Worm (Caenorhabditis elegans) whole organism, late embryonic: ENCODE measurements around the gene qua-1.

Source experiments
- C08G9.2 ChIP-seq: sonication (generic microtip); optimal IDR thresholded peaks from 2 replicates; lab custom pipeline; 2016; ENCODE audit warnings: mild to moderate bottlenecking, missing genetic modification characterization, moderate library complexity, missing compliant biosample characterization
- C38D4.7 ChIP-seq: fragments of 200-800 bp; sonication (Bioruptor generic); optimal IDR thresholded peaks from 2 replicates; lab custom pipeline; 2018; ENCODE audit warnings: mild to moderate bottlenecking, missing genetic modification characterization, moderate library complexity, missing compliant biosample characterization
- K02D7.2 ChIP-seq: sonication (generic microtip); optimal IDR thresholded peaks from 2 replicates; lab custom pipeline; 2017; ENCODE audit warnings: mild to moderate bottlenecking, missing genetic modification characterization, missing compliant biosample characterization
- K09A11.1 ChIP-seq: sonication (generic microtip); optimal IDR thresholded peaks from 2 replicates; lab custom pipeline; 2017; ENCODE audit warnings: antibody characterized with exemption, mild to moderate bottlenecking, missing genetic modification characterization, missing compliant biosample characterization; ENCODE audit not compliant: insufficient read depth
- Y22D7AL.16 ChIP-seq: sonication (generic microtip); optimal IDR thresholded peaks from 2 replicates; lab custom pipeline; 2016; ENCODE audit warnings: missing genetic modification characterization, missing compliant biosample characterization
- ahr-1 ChIP-seq: sonication (generic microtip); optimal IDR thresholded peaks from 2 replicates; lab custom pipeline; 2016; ENCODE audit warnings: missing genetic modification characterization, missing compliant biosample characterization
- ama-1 ChIP-seq: fragments of 150-350 bp; optimal IDR thresholded peaks from 2 replicates; lab custom pipeline; 2014
- ceh-14 ChIP-seq: sonication (generic microtip); optimal IDR thresholded peaks from 2 replicates; lab custom pipeline; 2016; ENCODE audit warnings: missing genotype, missing genetic modification characterization, missing compliant biosample characterization
- ceh-22 ChIP-seq: sonication (generic microtip); optimal IDR thresholded peaks from 2 replicates; lab custom pipeline; 2017; ENCODE audit warnings: missing biosample characterization, missing genetic modification characterization
- ceh-24 ChIP-seq: sonication (generic microtip); optimal IDR thresholded peaks from 2 replicates; lab custom pipeline; 2016; ENCODE audit warnings: mild to moderate bottlenecking, missing genetic modification characterization, missing compliant biosample characterization
- ceh-34 ChIP-seq: sonication (generic microtip); optimal IDR thresholded peaks from 2 replicates; lab custom pipeline; 2016; ENCODE audit warnings: mild to moderate bottlenecking, missing genetic modification characterization, missing compliant biosample characterization
- ceh-48 ChIP-seq: sonication (generic microtip); optimal IDR thresholded peaks from 2 replicates; lab custom pipeline; 2016; ENCODE audit warnings: missing genetic modification characterization, inconsistent platforms, missing compliant biosample characterization
- ceh-6 ChIP-seq: fragments of 200-800 bp; sonication (Bioruptor generic); optimal IDR thresholded peaks from 2 replicates; lab custom pipeline; 2018; ENCODE audit warnings: mild to moderate bottlenecking, missing genetic modification characterization, missing compliant biosample characterization
- ceh-9 ChIP-seq: sonication (generic microtip); optimal IDR thresholded peaks from 2 replicates; lab custom pipeline; 2016; ENCODE audit warnings: mild to moderate bottlenecking, missing genetic modification characterization, inconsistent platforms, missing compliant biosample characterization
- che-1 ChIP-seq: sonication (generic microtip); optimal IDR thresholded peaks from 2 replicates; lab custom pipeline; 2016; ENCODE audit warnings: mild to moderate bottlenecking, missing genetic modification characterization, missing compliant biosample characterization
- dve-1 ChIP-seq: sonication (generic microtip); optimal IDR thresholded peaks from 2 replicates; lab custom pipeline; 2017; ENCODE audit warnings: antibody characterized with exemption, mild to moderate bottlenecking, missing genetic modification characterization, missing compliant biosample characterization
- elt-2 ChIP-seq: sonication (generic microtip); optimal IDR thresholded peaks from 2 replicates; lab custom pipeline; 2016; ENCODE audit warnings: missing genetic modification reagents, missing genetic modification characterization, missing compliant biosample characterization
- ets-4 ChIP-seq: sonication (generic microtip); optimal IDR thresholded peaks from 2 replicates; lab custom pipeline; 2016; ENCODE audit warnings: missing genetic modification characterization, missing compliant biosample characterization
- eyg-1 ChIP-seq: sonication (generic microtip); optimal IDR thresholded peaks from 2 replicates; lab custom pipeline; 2016; ENCODE audit warnings: missing genotype, missing genetic modification characterization, missing compliant biosample characterization
- fax-1 ChIP-seq: sonication (generic microtip); optimal IDR thresholded peaks from 2 replicates; lab custom pipeline; 2016; ENCODE audit warnings: missing genotype, missing genetic modification characterization, missing compliant biosample characterization
- gmeb-2 ChIP-seq: sonication (generic microtip); optimal IDR thresholded peaks from 2 replicates; lab custom pipeline; 2016; ENCODE audit warnings: missing genetic modification characterization, inconsistent platforms, missing compliant biosample characterization
- hlh-30 ChIP-seq: sonication (generic microtip); optimal IDR thresholded peaks from 2 replicates; lab custom pipeline; 2017; ENCODE audit warnings: antibody characterized with exemption, missing genetic modification characterization, missing compliant biosample characterization; ENCODE audit not compliant: insufficient read depth
- hlh-6 ChIP-seq: sonication (generic microtip); optimal IDR thresholded peaks from 2 replicates; lab custom pipeline; 2016; ENCODE audit warnings: missing genotype, missing genetic modification characterization, missing compliant biosample characterization
- lim-6 ChIP-seq: sonication (generic microtip); optimal IDR thresholded peaks from 2 replicates; lab custom pipeline; 2016; ENCODE audit warnings: missing genetic modification characterization, missing compliant biosample characterization
- madf-2 ChIP-seq: sonication (generic microtip); optimal IDR thresholded peaks from 2 replicates; lab custom pipeline; 2017; ENCODE audit warnings: missing genetic modification characterization, missing compliant biosample characterization
- mec-3 ChIP-seq: sonication (generic microtip); optimal IDR thresholded peaks from 2 replicates; lab custom pipeline; 2016; ENCODE audit warnings: borderline replicate concordance, missing genetic modification characterization, missing compliant biosample characterization
- nhr-11 ChIP-seq: fragments of 150-350 bp; optimal IDR thresholded peaks from 2 replicates; lab custom pipeline; 2014; ENCODE audit warnings: missing biosample characterization, missing genetic modification characterization
- nhr-232 ChIP-seq: sonication (generic microtip); optimal IDR thresholded peaks from 2 replicates; lab custom pipeline; 2016; ENCODE audit warnings: missing genetic modification characterization, missing compliant biosample characterization
- odd-2 ChIP-seq: sonication (generic microtip); optimal IDR thresholded peaks from 2 replicates; lab custom pipeline; 2017; ENCODE audit warnings: antibody characterized with exemption, mild to moderate bottlenecking, missing genetic modification characterization, missing compliant biosample characterization
- pat-9 ChIP-seq: fragments of 200-800 bp; sonication (Bioruptor generic); optimal IDR thresholded peaks from 2 replicates; lab custom pipeline; 2018; ENCODE audit warnings: mild to moderate bottlenecking, missing genetic modification characterization, moderate library complexity, missing compliant biosample characterization
- pax-1 ChIP-seq: fragments of 150-350 bp; optimal IDR thresholded peaks from 2 replicates; lab custom pipeline; 2014; ENCODE audit warnings: missing biosample characterization, missing genetic modification characterization
- pha-2 ChIP-seq: sonication (generic microtip); optimal IDR thresholded peaks from 2 replicates; lab custom pipeline; 2017; ENCODE audit warnings: mild to moderate bottlenecking, missing genetic modification characterization, missing compliant biosample characterization
- pha-4 ChIP-seq: fragments of 150-350 bp; optimal IDR thresholded peaks from 2 replicates; lab custom pipeline; 2018; ENCODE audit warnings: missing biosample characterization, missing genetic modification reagents, missing genetic modification characterization
- rnt-1 ChIP-seq: sonication (generic microtip); optimal IDR thresholded peaks from 2 replicates; lab custom pipeline; 2016; ENCODE audit warnings: missing genetic modification characterization, missing compliant biosample characterization
- sox-2 ChIP-seq: fragments of 200-800 bp; sonication (Bioruptor generic); IDR thresholded peaks from 2 replicates; pipeline ENCODE4 v1.3.6; 2022; ENCODE audit warnings: missing genetic modification reagents, missing genetic modification characterization, missing compliant biosample characterization
- syd-9 ChIP-seq: sonication (generic microtip); optimal IDR thresholded peaks from 2 replicates; lab custom pipeline; 2016; ENCODE audit warnings: mild to moderate bottlenecking, missing genetic modification characterization, moderate library complexity, missing compliant biosample characterization
- tbx-7 ChIP-seq: sonication (generic microtip); optimal IDR thresholded peaks from 2 replicates; lab custom pipeline; 2016; ENCODE audit warnings: missing genotype, missing genetic modification characterization, missing compliant biosample characterization
- ttx-3 ChIP-seq: sonication (generic microtip); optimal IDR thresholded peaks from 2 replicates; lab custom pipeline; 2016; ENCODE audit warnings: missing genetic modification reagents, missing genetic modification characterization, missing compliant biosample characterization
- unc-3 ChIP-seq, 2 experiments: fragments of 200-800 bp in 1 of 2; sonication (Bioruptor generic) in 1 of 2; sonication (generic microtip) in 1 of 2; conservative IDR thresholded peaks in 1 of 2; optimal IDR thresholded peaks in 1 of 2; 2 replicates each; pipeline versions ENCODE4 v1.3.6 to Lab custom; 2016 to 2022; ENCODE audit warnings: missing compliant biosample characterization in 2 of 2, missing genetic modification characterization in 2 of 2, missing genetic modification reagents in 1 of 2
- unc-42 ChIP-seq: sonication (generic microtip); optimal IDR thresholded peaks from 2 replicates; lab custom pipeline; 2016; ENCODE audit warnings: missing genotype, missing genetic modification characterization, missing compliant biosample characterization
- unc-55 ChIP-seq: sonication (generic microtip); optimal IDR thresholded peaks from 2 replicates; lab custom pipeline; 2017; ENCODE audit warnings: missing biosample characterization, missing genetic modification reagents, missing genetic modification characterization
- unc-86 ChIP-seq: sonication (generic microtip); optimal IDR thresholded peaks from 2 replicates; lab custom pipeline; 2016; ENCODE audit warnings: missing genetic modification characterization, missing compliant biosample characterization
- zip-5 ChIP-seq: sonication (generic microtip); optimal IDR thresholded peaks from 2 replicates; lab custom pipeline; 2016; ENCODE audit warnings: missing genetic modification characterization, missing compliant biosample characterization
- ztf-16 ChIP-seq: sonication (generic microtip); optimal IDR thresholded peaks from 2 replicates; lab custom pipeline; 2017; ENCODE audit warnings: missing genetic modification characterization, missing compliant biosample characterization

qua-1 gene

DNA sequence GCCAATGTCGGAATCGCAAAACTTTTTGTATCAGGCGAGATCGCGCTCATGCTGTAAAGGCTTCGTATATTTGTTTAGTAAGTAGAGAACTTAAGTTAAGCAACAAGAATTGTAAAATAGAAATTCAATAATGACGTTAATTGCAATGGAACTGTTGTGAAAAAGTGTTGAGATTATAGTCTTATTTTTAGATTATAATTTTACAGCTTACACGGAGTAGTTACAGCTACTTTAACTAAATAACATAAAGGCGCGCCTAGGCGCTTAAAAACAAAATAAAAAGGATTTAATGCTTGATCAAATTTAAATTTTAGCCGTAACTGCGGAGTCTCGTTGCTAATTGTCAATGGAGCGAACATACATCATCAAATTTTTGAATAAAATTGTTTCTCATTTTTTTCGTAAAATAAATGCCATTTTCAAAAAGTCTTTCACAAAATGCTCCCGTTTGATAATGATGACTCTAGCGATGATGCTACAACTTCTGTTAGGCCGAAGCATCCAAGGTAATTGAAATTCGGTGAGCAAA, 36.4 kb upstream of the qua-1 start, which contains the start of the genes emb-27 and rrf-3:
emb-27 (minus strand) TSS at position 51 of the 529 bp plus-strand sequence.
rrf-3 (plus strand) TSS at position 346 of the 529 bp plus-strand sequence.
- TF ChIP-seq ceh-6 (no peak), ets-4 (no peak), elt-2 (tag; lab: Kevin White, UChicago) (no peak), ahr-1 (tag; lab: Kevin White, UChicago) (no peak), dve-1 (tag; lab: Kevin White, UChicago) (no peak), unc-55 (GFP tag; lab: Kevin White, UChicago) (peak; percentile 11), pha-4 (tag; lab: Kevin White, UChicago) (no peak), fax-1 (no peak), madf-2 (tag; lab: Kevin White, UChicago) (no peak), K02D7.2 (tag; lab: Kevin White, UChicago) (no peak), tbx-7 (tag; lab: Kevin White, UChicago) (no peak), syd-9 (tag; lab: Kevin White, UChicago) (no peak), pat-9 (no peak), ceh-22 (tag; lab: Kevin White, UChicago) (no peak), gmeb-2 (tag; lab: Kevin White, UChicago) (no peak), ceh-24 (tag; lab: Kevin White, UChicago) (no peak), che-1 (tag; lab: Kevin White, UChicago) (no peak), pax-1 (tag; lab: Kevin White, UChicago) (peak; percentile 3), unc-3 (GFP tag; conservative IDR thresholded peaks at IDR 0.05; lab: Robert Waterston, UW) (no peak), unc-3 (tag; optimal IDR thresholded peaks at IDR 0.05; lab: Kevin White, UChicago) (no peak), odd-2 (tag; lab: Kevin White, UChicago) (no peak), ceh-48 (tag; lab: Kevin White, UChicago) (no peak), unc-42 (tag; lab: Kevin White, UChicago) (peak; percentile 98), lim-6 (tag; lab: Kevin White, UChicago) (no peak), ztf-16 (tag; lab: Kevin White, UChicago) (no peak), ceh-34 (tag; lab: Kevin White, UChicago) (no peak), C38D4.7 (GFP tag; lab: Kevin White, UChicago) (no peak), sox-2 (GFP tag; lab: Robert Waterston, UW) (no peak), rnt-1 (tag; lab: Kevin White, UChicago) (peak; percentile 15), nhr-232 (no peak), hlh-6 (tag; lab: Kevin White, UChicago) (no peak), zip-5 (tag; lab: Kevin White, UChicago) (no peak)

DNA sequence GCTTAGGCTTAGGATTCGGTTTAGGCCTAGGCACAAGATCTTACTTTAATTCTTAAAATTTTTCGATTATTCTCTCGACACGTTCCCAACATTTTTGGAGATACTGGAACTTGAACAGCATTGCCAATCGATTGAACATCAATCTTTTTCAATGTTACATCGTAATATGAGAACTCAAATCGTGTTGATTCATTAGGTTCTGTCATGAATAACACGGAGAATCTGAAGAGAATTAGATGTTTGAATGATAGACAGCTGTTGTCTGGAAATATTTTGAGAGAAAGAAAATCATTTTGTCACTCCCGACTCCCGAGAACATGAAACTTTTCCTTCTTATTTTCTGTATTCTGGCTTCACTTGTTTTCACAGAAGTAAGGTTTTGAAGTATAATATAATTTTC, 29.3 kb upstream of the qua-1 start, which contains the start of gene T05C12.15:
T05C12.15 (plus strand) TSS at position 301 of the 400 bp plus-strand sequence.
- TF ChIP-seq lim-6 (tag; lab: Kevin White, UChicago) (no peak), unc-55 (GFP tag; lab: Kevin White, UChicago) (peak; percentile 20), ztf-16 (tag; lab: Kevin White, UChicago) (no peak)

DNA sequence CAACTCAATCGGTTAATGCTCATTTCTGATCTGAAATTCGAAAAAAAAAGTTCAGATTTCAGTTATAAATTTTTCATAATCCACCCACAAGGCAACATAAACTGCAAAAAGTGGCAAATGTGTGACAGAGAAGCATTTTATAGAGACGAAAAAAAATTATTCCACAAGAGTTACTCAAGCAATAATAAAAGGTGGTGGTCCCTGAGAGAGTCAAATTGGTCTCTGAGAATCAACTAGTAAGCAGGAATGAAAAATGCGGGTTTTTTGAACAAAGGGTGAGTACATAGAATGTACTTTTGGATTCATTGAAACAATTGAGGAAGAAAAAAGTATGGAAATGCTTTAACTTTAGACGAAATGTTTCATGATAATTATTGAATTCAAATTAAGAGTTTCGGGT, 28.2 kb upstream of the qua-1 start, which contains the start of gene T05C12.11:
T05C12.11 (minus strand) TSS at position 101 of the 400 bp plus-strand sequence.
- TF ChIP-seq eyg-1 (tag; lab: Kevin White, UChicago) (no peak), ama-1 (lab: Kevin White, UChicago) (no peak), unc-86 (tag; lab: Kevin White, UChicago) (no peak), ttx-3 (tag; lab: Kevin White, UChicago) (no peak), pha-2 (tag; lab: Kevin White, UChicago) (no peak), tbx-7 (tag; lab: Kevin White, UChicago) (no peak), hlh-30 (tag; lab: Kevin White, UChicago) (no peak), ceh-9 (tag; lab: Kevin White, UChicago) (no peak), nhr-11 (tag; lab: Kevin White, UChicago) (no peak), pat-9 (no peak), ztf-16 (tag; lab: Kevin White, UChicago) (no peak), K09A11.1 (tag; lab: Kevin White, UChicago) (no peak), C08G9.2 (tag; lab: Kevin White, UChicago) (no peak), pha-4 (tag; lab: Kevin White, UChicago) (no peak), ceh-14 (no peak), Y22D7AL.16 (tag; lab: Kevin White, UChicago) (no peak), mec-3 (tag; lab: Kevin White, UChicago) (no peak)
